Fruit fly (Drosophila melanogaster) whole organism, embryonic: ENCODE data around the gene Porin2.

Source experiments
- Bgb ChIP-seq: fragments of 200-800 bp; sonication (Bioruptor generic); IDR thresholded peaks from 2 replicates; pipeline ENCODE4 v1.3.6; 2022; ENCODE audit warnings: missing biosample characterization, missing genetic modification characterization; ENCODE audit not compliant: partially characterized antibody
- CG11456 ChIP-seq: fragments of 200-800 bp; sonication (Bioruptor generic); IDR thresholded peaks from 3 replicates; pipeline ENCODE4 v1.3.6; 2022; ENCODE audit warnings: missing biosample characterization, missing genetic modification characterization
- CG15073 ChIP-seq: fragments of 200-800 bp; sonication (Bioruptor generic); optimal IDR thresholded peaks from 2 replicates; lab custom pipeline; 2016; ENCODE audit warnings: missing biosample characterization, missing genetic modification characterization
- CG18262 ChIP-seq: fragments of 200-800 bp; optimal IDR thresholded peaks from 3 replicates; lab custom pipeline; 2019; ENCODE audit warnings: missing biosample characterization, mild to moderate bottlenecking, missing genetic modification characterization, moderate library complexity
- CG31224 ChIP-seq: fragments of 200-800 bp; sonication (Bioruptor generic); IDR thresholded peaks from 2 replicates; pipeline ENCODE4 v1.3.6; 2022; ENCODE audit warnings: missing biosample characterization, missing genetic modification characterization
- CG31388 ChIP-seq: fragments of 200-800 bp; sonication (Bioruptor generic); optimal IDR thresholded peaks from 2 replicates; lab custom pipeline; 2016; ENCODE audit warnings: missing biosample characterization, missing genetic modification characterization
- CG32532 ChIP-seq: fragments of 200-800 bp; sonication (Bioruptor generic); IDR thresholded peaks from 2 replicates; pipeline ENCODE4 v1.3.6; 2022; ENCODE audit warnings: missing biosample characterization, missing genetic modification characterization
- Dfd ChIP-seq, 2 experiments: fragments of >200 bp; optimal IDR thresholded peaks; 2 replicates each; lab custom pipeline; 2017; ENCODE audit warnings: missing biosample characterization in 2 of 2, missing genetic modification characterization in 2 of 2
- Six4 ChIP-seq: fragments of 200-800 bp; sonication (Bioruptor generic); optimal IDR thresholded peaks from 2 replicates; lab custom pipeline; 2016; ENCODE audit warnings: missing biosample characterization, missing genetic modification characterization
- Trl ChIP-seq, 3 experiments: fragments of >200 bp in 2 of 3; fragments of 200-800 bp in 1 of 3; sonication (Bioruptor generic) in 1 of 3; optimal IDR thresholded peaks; 2 replicates in 1 of 3; 3 replicates in 2 of 3; lab custom pipeline; 2016 to 2017; ENCODE audit warnings: missing biosample characterization in 1 of 3, missing genetic modification characterization in 1 of 3
- esg ChIP-seq: fragments of 200-800 bp; sonication (Bioruptor generic); conservative IDR thresholded peaks from 2 replicates; pipeline ENCODE4 v1.3.6; 2022; ENCODE audit warnings: missing biosample characterization, missing genetic modification characterization
- fd3F ChIP-seq: fragments of 200-800 bp; sonication (Bioruptor generic); optimal IDR thresholded peaks from 2 replicates; lab custom pipeline; 2018; ENCODE audit warnings: missing biosample characterization, mild to moderate bottlenecking, missing genetic modification characterization, moderate library complexity
- peb ChIP-seq: fragments of 200-800 bp; sonication (Bioruptor generic); IDR thresholded peaks from 2 replicates; pipeline ENCODE4 v1.3.6; 2022; ENCODE audit warnings: missing biosample characterization, missing genetic modification characterization
- rib ChIP-seq: fragments of 200-800 bp; sonication (Bioruptor generic); IDR thresholded peaks from 2 replicates; pipeline ENCODE4 v1.3.6; 2022; ENCODE audit warnings: missing biosample characterization, missing genetic modification characterization

dm6 chr2L:10856328-10856942 is 9.6 kb upstream of the Porin2 start, which contains the start of gene Dnz1:
- TF ChIP-seq esg (GFP tag; lab: Robert Waterston, UW) (peak; percentile 33; the same call in 1 of the 2 replicates), CG32532 (GFP tag; lab: Robert Waterston, UW) (peak; percentile 74), fd3F (GFP tag; lab: Kevin White, UChicago) (peak; percentile 34), CG11456 (peak; percentile 85), rib (GFP tag; lab: Robert Waterston, UW) (peak; percentile 26; the same call in 1 of the 2 replicates), Six4 (GFP tag; lab: Kevin White, UChicago) (peak; percentile 43), CG18262 (tag; lab: Kevin White, UChicago) (peak; percentile 59), CG31224 (GFP tag; lab: Robert Waterston, UW) (peak; percentile 17; the same call in 1 of the 2 replicates), peb (no peak), Bgb (GFP tag; lab: Robert Waterston, UW) (no peak), Dfd (GFP tag; optimal IDR thresholded peaks at IDR 0.05; lab: Kevin White, UChicago) (no peak), Trl (optimal IDR thresholded peaks at IDR 0.05; lab: Kevin White, UChicago) (no peak), Trl (GFP tag; optimal IDR thresholded peaks at IDR 0.05; lab: Kevin White, UChicago) (peak; percentile 62), CG15073 (GFP tag; lab: Kevin White, UChicago) (no peak), CG31388 (GFP tag; lab: Kevin White, UChicago) (no peak)
